Fruit fly (Drosophila melanogaster): Measurements from ENCODE around the gene CG6041.
"Not testable (repeated sequence)": the region's sequence is repeated elsewhere in the genome, so short reads cannot be mapped to it uniquely, and the experiment has no call there.

Gene CG6041

DNA sequence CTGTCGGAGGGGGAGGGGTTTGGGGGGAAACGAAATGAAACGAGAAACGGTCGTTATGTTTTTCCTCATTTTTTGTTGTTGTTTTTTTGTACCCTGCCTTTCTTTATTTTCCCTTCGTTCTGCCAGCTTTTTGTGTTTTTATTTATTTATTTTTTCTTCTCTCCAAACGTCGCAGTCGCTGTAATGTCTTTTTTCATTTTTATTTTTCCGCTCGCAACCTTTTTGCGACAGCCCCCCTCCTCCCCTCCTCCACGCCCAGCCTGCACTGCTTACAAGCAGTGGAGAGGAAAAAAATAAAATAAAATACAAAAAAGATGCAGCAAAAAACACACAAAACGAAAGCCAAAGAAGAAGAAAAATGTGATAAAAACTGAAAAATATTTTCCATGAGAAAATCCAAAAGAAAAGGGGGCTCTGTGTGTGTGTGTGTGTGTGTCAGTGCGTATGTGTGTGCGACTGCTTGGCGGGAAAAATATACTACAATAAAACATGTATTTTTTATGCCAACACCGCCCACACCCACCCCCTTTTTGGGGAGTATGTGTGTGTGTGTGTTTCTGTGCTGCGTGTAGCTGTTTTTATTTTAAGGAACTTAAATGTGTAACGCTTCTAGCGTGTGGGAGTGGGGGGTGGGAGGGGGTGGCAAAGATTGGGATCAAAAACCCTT, 12.8 kb upstream of the CG6041 start:
- TF ChIP-seq CG8478 (optimal IDR thresholded peaks at IDR 0.05) (no peak), pan (optimal IDR thresholded peaks at IDR 0.05) (no peak), Dll (optimal IDR thresholded peaks at IDR 0.05) (no peak), usp (GFP tag; optimal IDR thresholded peaks at IDR 0.05) (no peak), EcR (GFP tag; optimal IDR thresholded peaks at IDR 0.05) (no peak), psq (optimal IDR thresholded peaks at IDR 0.05) (no peak)

DNA sequence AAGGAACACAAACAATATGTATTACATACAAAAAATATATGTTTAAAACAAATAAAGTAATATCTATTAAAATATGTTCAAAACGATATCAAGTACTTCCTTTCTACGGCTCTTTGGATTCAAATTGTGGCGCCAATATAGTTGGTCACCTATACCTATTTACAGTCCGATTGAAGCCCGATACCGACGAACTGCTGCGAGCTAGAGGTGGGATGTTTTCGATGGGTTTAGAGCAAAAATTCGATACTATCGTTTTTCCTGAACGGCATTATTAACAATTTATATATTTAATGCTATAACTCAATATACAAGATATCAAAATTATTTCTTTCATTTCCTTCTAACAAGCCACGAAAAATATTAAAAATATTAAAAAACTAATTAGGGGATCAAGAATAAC, 6.1 kb upstream of the CG6041 start:
- no peak for TF ChIP-seq pan (optimal IDR thresholded peaks at IDR 0.05)
- TF ChIP-seq usp (GFP tag; optimal IDR thresholded peaks at IDR 0.05): no peak
- TF ChIP-seq psq (optimal IDR thresholded peaks at IDR 0.05): no peak
- TF ChIP-seq Dll (optimal IDR thresholded peaks at IDR 0.05): no peak
- no peak for TF ChIP-seq EcR (GFP tag; optimal IDR thresholded peaks at IDR 0.05)
- TF ChIP-seq CG8478 (optimal IDR thresholded peaks at IDR 0.05): no peak

DNA sequence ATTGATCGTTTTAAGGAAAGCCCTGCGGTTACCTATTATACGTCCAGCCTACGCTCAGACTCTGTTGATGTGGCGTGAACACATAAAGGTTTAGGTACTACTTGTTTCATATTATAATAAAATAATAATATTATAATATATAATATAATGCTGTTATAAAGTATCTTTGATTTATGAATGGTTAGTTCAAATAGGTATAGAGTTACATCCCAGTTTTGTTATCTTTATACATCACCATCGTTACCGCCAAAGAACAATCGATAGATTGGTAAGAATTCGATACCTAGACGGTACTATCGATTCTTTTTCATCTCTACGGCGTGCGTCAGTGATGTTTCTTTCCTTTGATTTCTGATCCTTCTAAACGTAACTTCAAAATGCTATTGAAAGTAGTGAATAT, 5.7 kb upstream of the CG6041 start, which contains the start of gene CG12728:
TSS of gene CG12728 (plus strand) at position 301 of the 400 bp plus-strand sequence.
- not testable (repeated sequence) for TF ChIP-seq EcR (GFP tag; optimal IDR thresholded peaks at IDR 0.05); Dll (optimal IDR thresholded peaks at IDR 0.05); CG8478 (optimal IDR thresholded peaks at IDR 0.05)

DNA sequence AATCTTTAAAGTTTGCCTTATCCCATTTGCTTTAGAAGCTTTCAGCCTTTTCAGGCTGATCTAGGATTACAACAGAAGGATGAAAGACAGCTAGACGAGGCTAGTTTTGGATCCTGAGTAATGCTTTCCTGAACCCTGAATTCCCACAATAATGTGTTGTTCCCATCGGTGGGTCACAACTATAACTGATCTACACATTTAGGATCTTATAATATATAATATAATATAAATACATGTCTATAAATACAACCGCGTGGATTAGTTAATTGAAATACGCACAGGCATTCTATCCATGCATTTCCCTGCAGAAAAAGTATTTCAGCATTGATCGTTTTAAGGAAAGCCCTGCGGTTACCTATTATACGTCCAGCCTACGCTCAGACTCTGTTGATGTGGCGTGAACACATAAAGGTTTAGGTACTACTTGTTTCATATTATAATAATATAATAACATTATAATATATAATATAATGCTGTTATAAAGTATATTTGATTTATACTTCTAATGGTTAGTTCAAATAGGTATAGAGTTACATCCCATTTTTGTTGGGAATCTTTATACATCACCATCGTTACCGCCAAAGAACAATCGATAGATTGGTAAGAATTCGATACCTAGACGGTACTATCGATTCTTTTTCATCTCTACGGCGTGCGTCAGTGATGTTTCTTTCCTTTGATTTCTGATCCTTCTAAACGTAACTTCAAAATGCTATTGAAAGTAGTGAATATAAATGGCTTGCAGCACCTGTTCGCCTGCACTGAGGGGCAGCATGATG, 2.7 kb upstream of the CG6041 start, which contains the start of gene CG32756:
TSS of gene CG32756 (plus strand) at position 631 of the 779 bp plus-strand sequence.
- TF ChIP-seq pan (optimal IDR thresholded peaks at IDR 0.05); psq (optimal IDR thresholded peaks at IDR 0.05); usp (GFP tag; optimal IDR thresholded peaks at IDR 0.05): not testable (repeated sequence)

DNA sequence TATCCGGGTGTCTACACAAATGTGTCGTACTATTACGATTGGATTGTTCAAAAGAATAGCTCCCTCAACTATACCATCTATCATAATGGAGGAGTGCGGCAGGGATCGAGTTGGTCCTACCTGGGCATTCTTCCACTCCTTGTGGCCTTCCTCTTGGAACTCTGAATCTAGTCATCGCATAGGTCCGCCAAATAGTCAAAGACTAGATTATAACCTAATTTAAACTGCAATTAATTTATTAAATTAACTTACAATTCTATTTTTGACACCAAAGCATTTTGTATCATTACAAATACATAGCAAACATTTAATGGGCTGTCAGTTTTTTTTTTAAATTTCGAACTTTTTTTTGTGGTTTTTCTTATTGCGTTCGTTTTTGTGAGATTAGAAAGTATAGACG, 2.0 kb downstream of the CG6041 start, which contains the start of gene CG32755:
TSS of gene CG32755 (plus strand) at position 301 of the 400 bp plus-strand sequence.
- TF ChIP-seq Dll (optimal IDR thresholded peaks at IDR 0.05) (no peak), usp (GFP tag; optimal IDR thresholded peaks at IDR 0.05) (no peak), CG8478 (optimal IDR thresholded peaks at IDR 0.05) (no peak), EcR (GFP tag; optimal IDR thresholded peaks at IDR 0.05) (no peak), psq (optimal IDR thresholded peaks at IDR 0.05) (no peak), pan (optimal IDR thresholded peaks at IDR 0.05) (no peak)

DNA sequence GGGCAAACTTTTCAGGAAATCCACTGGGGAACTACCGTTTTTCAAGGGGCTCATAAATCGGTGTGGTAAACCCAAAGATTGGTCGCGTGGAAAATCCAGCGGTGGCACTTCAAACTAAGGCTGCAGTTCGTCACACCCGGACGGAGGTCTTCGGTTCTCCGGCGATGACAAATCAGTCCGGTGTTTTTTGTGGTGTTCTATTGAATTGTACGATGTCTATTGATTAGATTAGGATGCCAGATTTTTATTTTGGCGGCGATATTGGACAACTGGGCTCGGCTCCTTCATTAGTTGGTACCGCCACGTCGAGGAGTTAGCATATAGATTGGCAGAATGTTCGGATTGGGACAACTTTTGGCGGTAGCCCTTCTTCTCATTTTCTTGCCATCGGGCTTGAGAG, 4.3 kb downstream of the CG6041 start, which contains the start of gene CG6048:
TSS of gene CG6048 (plus strand) at position 301 of the 400 bp plus-strand sequence.
- TF ChIP-seq CG8478 (optimal IDR thresholded peaks at IDR 0.05) (no peak), EcR (GFP tag; optimal IDR thresholded peaks at IDR 0.05) (no peak), usp (GFP tag; optimal IDR thresholded peaks at IDR 0.05) (no peak), pan (optimal IDR thresholded peaks at IDR 0.05) (no peak), psq (optimal IDR thresholded peaks at IDR 0.05) (no peak), Dll (optimal IDR thresholded peaks at IDR 0.05) (no peak)

DNA sequence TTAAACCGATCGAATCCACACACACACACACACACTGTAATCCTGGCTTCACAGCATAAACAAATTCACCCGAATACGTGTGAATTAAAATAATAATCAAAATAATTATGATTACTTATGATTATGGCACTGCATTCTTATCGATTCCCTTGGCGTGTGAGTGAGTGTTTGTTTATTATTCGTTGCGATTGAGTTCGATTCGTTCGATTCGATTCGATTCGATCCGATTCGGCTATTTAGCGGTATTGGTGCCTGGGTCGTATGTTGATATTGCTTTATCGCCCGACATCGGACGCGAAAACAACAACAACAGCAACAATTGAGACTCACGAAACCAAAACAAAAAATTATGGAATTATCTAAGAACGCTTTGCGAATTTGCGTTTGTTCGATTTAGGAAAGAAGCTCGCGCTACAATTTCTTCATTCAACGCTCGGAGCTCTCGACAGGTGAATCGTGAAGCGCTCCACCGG, 7.3 kb downstream of the CG6041 start, which contains the start of gene CG6067:
TSS of gene CG6067 (plus strand) at position 423 of the 473 bp plus-strand sequence.
- TF ChIP-seq CG8478 (optimal IDR thresholded peaks at IDR 0.05) (no peak), Dll (optimal IDR thresholded peaks at IDR 0.05) (no peak), usp (GFP tag; optimal IDR thresholded peaks at IDR 0.05) (no peak), EcR (GFP tag; optimal IDR thresholded peaks at IDR 0.05) (no peak), psq (optimal IDR thresholded peaks at IDR 0.05) (no peak), pan (optimal IDR thresholded peaks at IDR 0.05) (no peak)

DNA sequence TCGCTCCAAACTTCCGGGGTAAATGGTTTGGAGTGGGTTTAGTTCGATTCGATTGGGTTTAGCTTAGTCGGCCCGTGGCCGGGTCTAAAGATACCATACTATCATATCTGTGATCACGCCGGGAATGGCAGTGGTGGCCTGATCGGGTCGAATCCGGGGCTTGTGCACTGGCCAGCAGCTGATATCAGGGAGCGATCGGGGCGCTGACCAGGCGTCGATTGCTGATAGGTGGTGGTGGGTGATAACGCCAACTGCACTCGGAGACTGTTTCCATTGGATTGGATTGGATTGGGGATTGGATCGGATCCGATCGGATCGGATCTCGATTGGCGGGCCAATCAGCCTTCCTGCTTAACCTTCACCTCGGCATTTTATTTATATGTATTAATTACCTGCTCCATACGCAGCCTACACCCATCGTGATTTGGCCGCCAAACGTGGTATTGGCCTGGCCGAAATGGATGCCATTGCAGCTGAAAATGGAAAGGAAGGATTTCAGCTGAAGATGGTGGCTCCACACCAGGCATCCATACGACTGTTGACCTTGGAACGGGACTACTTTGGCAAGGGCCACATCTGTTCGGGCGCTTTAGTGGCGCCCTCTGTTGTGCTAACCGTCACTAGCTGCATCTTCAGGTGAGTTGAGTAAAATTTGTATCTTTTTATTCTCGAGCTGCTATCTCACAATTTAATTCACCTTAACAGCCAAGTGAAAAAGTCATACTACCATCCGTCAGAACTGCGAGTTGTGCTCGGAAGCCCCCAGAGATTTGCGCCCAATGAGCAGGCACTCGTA, 8.9 kb downstream of the CG6041 start:
- TF ChIP-seq CG8478 (optimal IDR thresholded peaks at IDR 0.05): no peak
- TF ChIP-seq usp (GFP tag; optimal IDR thresholded peaks at IDR 0.05): no peak
- no peak for TF ChIP-seq Dll (optimal IDR thresholded peaks at IDR 0.05)
- TF ChIP-seq psq (optimal IDR thresholded peaks at IDR 0.05): no peak
- TF ChIP-seq EcR (GFP tag; optimal IDR thresholded peaks at IDR 0.05): no peak

DNA sequence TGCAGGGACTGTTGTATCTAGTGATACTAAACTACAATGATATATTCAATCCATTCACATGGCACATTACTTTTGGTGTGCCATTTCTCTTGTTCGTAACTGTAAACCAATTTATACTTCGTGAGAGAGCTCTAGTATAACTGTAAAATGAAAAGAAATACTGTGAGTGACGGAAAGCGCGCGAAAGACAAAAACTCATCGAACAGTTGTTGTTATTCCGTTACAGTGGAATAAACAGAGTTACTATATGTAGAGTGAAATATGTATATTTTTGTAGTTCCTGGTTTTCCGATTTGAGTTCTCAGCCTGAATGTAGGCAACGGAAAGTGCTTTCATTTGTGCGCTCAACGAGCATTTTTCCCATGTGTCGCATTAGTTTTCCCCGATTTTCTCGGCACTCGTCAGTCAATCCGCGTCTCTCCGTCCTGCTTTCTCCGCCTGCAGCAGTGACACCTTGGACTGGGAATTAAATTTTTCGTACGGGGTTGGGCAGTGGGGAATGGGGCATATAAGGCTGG, 16.3 kb downstream of the CG6041 start:
- no peak for TF ChIP-seq psq (optimal IDR thresholded peaks at IDR 0.05)
- no peak for TF ChIP-seq usp (GFP tag; optimal IDR thresholded peaks at IDR 0.05)
- no peak for TF ChIP-seq pan (optimal IDR thresholded peaks at IDR 0.05)
- no peak for TF ChIP-seq EcR (GFP tag; optimal IDR thresholded peaks at IDR 0.05)
- TF ChIP-seq CG8478 (optimal IDR thresholded peaks at IDR 0.05): no peak
- no peak for TF ChIP-seq Dll (optimal IDR thresholded peaks at IDR 0.05)

DNA sequence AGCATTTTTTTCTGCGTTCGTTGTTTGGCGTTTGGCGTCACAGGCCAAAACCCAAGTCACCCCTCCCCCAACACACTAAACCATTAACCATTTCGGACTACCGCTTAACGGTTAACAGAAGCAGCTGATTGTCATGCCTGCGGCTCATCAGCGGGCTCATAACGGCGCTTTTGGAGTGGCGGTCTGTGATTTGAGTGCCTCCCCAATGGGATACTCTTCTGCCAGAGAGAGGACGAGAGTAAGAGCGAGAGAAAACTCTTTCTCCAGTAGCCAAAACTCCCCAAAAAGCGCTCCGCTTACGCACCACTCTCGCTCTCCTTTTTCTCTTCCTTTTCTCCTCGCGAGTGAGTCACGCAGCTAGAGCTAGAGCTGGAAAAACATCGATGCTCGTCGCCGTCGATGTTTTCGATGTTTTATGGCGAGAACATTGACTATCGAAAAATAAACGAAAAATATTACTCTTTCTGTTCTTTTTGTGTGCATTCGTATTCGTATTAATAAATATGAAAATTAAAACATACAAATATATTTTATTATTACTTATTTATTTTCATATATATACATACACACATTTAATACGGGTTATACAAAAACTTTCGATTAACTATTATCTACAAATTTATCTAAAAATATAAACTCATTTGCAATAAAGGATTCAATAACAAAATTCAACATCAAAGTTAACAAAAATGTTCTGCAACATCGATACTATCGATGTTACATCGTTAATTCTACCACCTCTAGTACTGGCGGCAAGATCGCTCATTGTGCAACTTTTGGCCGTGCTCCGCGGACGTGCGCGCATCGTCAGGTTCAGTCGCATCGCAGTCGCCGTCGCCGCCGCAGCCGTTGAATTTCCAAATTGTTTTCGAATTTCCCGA, 17.8 kb downstream of the CG6041 start, which contains the start of gene Grip:
TSS of gene Grip (plus strand) at position 763 of the 881 bp plus-strand sequence.
- TF ChIP-seq Dll (optimal IDR thresholded peaks at IDR 0.05) (no peak), usp (GFP tag; optimal IDR thresholded peaks at IDR 0.05) (no peak), EcR (GFP tag; optimal IDR thresholded peaks at IDR 0.05) (no peak), pan (optimal IDR thresholded peaks at IDR 0.05) (no peak), psq (optimal IDR thresholded peaks at IDR 0.05) (no peak), CG8478 (optimal IDR thresholded peaks at IDR 0.05) (no peak)
